Fruit fly (Drosophila melanogaster): Measurements from ENCODE around the gene CG15362.

- TF ChIP-seq Hr78 (GFP tag; optimal IDR thresholded peaks at IDR 0.05) (no peak), Mio (GFP tag; optimal IDR thresholded peaks at IDR 0.05) (no peak), Jra (GFP tag; optimal IDR thresholded peaks at IDR 0.05) (no peak), Rel (GFP tag; optimal IDR thresholded peaks at IDR 0.05) (no peak), Rel (tag; optimal IDR thresholded peaks at IDR 0.05) (no peak), brk (GFP tag; optimal IDR thresholded peaks at IDR 0.05) (no peak), CG9705 (GFP tag; optimal IDR thresholded peaks at IDR 0.05) (no peak), dsf (GFP tag; optimal IDR thresholded peaks at IDR 0.05; ENCODE audit: borderline replicate concordance) (no peak), CG32264 (GFP tag; optimal IDR thresholded peaks at IDR 0.05) (no peak), jim (GFP tag; optimal IDR thresholded peaks at IDR 0.05) (no peak), woc (GFP tag; optimal IDR thresholded peaks at IDR 0.05) (no peak)
Observed at dm6 chr2L:1967301-1967700, 13.7 kb upstream of the CG15362 start.
